Fruit fly (Drosophila melanogaster): ENCODE measurements around the gene CG9632.

- no peak for TF ChIP-seq kay (GFP tag; ENCODE audit: borderline replicate concordance)
- TF ChIP-seq cnc (optimal IDR thresholded peaks at IDR 0.05): no peak
- no peak for TF ChIP-seq Crg-1 (GFP tag; optimal IDR thresholded peaks at IDR 0.05)
- no peak for TF ChIP-seq bab1 (GFP tag; optimal IDR thresholded peaks at IDR 0.05)
- TF ChIP-seq CG14711 (tag; optimal IDR thresholded peaks at IDR 0.05): no peak
- TF ChIP-seq CG33017 (tag; optimal IDR thresholded peaks at IDR 0.05): no peak
- TF ChIP-seq pad (GFP tag; optimal IDR thresholded peaks at IDR 0.05): no peak
- no peak for TF ChIP-seq cic (GFP tag; optimal IDR thresholded peaks at IDR 0.05)
- TF ChIP-seq CG12768 (GFP tag; optimal IDR thresholded peaks at IDR 0.05): no peak
- TF ChIP-seq CG7101 (tag; optimal IDR thresholded peaks at IDR 0.05): no peak
- no peak for TF ChIP-seq Clk (GFP tag; optimal IDR thresholded peaks at IDR 0.05)
- no peak for TF ChIP-seq ovo (GFP tag; optimal IDR thresholded peaks at IDR 0.05)
- no peak for TF ChIP-seq CG7045 (GFP tag; optimal IDR thresholded peaks at IDR 0.05)
- TF ChIP-seq CG5204 (GFP tag; optimal IDR thresholded peaks at IDR 0.05): no peak
These were observed 27.5 kb upstream of the CG9632 start, which contains the start of gene rec for dm6 chr3R:15832525-15832924.
